Fruit fly (Drosophila melanogaster): Measurements from ENCODE around the gene Marf.

Marf gene

DNA sequence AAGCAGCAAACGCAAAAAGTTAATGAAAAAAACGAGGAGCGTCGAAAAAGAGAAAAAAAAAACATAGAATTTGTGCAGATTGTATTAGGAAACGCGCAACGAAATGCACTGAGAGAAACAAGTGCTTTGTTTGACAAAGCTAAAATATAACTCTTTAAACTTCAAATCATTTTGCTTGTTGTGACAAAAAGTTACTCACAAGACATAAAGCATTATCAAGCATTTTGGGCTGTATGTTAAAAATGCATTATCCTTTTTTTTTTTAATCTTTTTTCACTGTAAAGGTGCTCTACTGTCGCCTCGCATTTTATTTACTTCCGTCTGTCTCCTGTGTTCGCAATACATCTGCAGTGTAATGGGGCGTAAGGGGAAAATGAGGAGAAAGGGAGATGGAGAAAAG, 11.0 kb downstream of the Marf start (continued):
- TF ChIP-seq CoRest (tag; optimal IDR thresholded peaks at IDR 0.05) (peak; percentile 16), sqz (GFP tag; optimal IDR thresholded peaks at IDR 0.05) (no peak), Sin3A (optimal IDR thresholded peaks at IDR 0.05) (no peak), toy (GFP tag; IDR thresholded peaks at IDR 0.05) (no peak), HHEX (GFP tag; optimal IDR thresholded peaks at IDR 0.05) (no peak), jumu (GFP tag; optimal IDR thresholded peaks at IDR 0.05) (no peak), peb (GFP tag; IDR thresholded peaks at IDR 0.05) (no peak), sens-2 (GFP tag; IDR thresholded peaks at IDR 0.05) (no peak), hth (optimal IDR thresholded peaks at IDR 0.05) (no peak), esg (GFP tag; conservative IDR thresholded peaks at IDR 0.05) (no peak), CG12769 (tag; optimal IDR thresholded peaks at IDR 0.05) (no peak), mirr (GFP tag; optimal IDR thresholded peaks at IDR 0.05) (no peak), tgo (GFP tag; IDR thresholded peaks at IDR 0.05) (peak; percentile 26; the same call in 1 of the 3 replicates), p53 (GFP tag; optimal IDR thresholded peaks at IDR 0.05) (no peak), zfh2 (GFP tag; optimal IDR thresholded peaks at IDR 0.05) (no peak), phol (tag; optimal IDR thresholded peaks at IDR 0.05) (peak; percentile 21), kah (GFP tag; optimal IDR thresholded peaks at IDR 0.05) (no peak), Lhr (GFP tag; optimal IDR thresholded peaks at IDR 0.05) (no peak), lov (optimal IDR thresholded peaks at IDR 0.05) (no peak), lov (GFP tag; IDR thresholded peaks at IDR 0.05) (no peak), NFAT (GFP tag; IDR thresholded peaks at IDR 0.05) (no peak), HmgD (GFP tag; optimal IDR thresholded peaks at IDR 0.05) (no peak), dati (GFP tag; IDR thresholded peaks at IDR 0.05) (no peak), Fer1 (GFP tag; optimal IDR thresholded peaks at IDR 0.05) (peak; percentile 40), ems (GFP tag; optimal IDR thresholded peaks at IDR 0.05) (no peak), CG10543 (GFP tag; optimal IDR thresholded peaks at IDR 0.05) (no peak), row (GFP tag; IDR thresholded peaks at IDR 0.05) (peak; percentile 61), sisA (GFP tag; IDR thresholded peaks at IDR 0.05) (peak; percentile 27; the same call in 1 of the 2 replicates), pum (GFP tag; optimal IDR thresholded peaks at IDR 0.05) (no peak), otp (GFP tag; IDR thresholded peaks at IDR 0.05) (no peak), CG7786 (GFP tag; optimal IDR thresholded peaks at IDR 0.05) (peak; percentile 17), CG12391 (tag; optimal IDR thresholded peaks at IDR 0.05) (peak; percentile 14), dysf (GFP tag; IDR thresholded peaks at IDR 0.05) (peak; percentile 42; the same call in 1 of the 3 replicates), CG42726 (GFP tag; IDR thresholded peaks at IDR 0.05; ENCODE audit: partially characterized antibody) (no peak), tna (GFP tag; IDR thresholded peaks at IDR 0.05; ENCODE audit: partially characterized antibody) (no peak), z (GFP tag; IDR thresholded peaks at IDR 0.05) (no peak), sr (GFP tag; IDR thresholded peaks at IDR 0.05) (no peak), dimm (GFP tag; IDR thresholded peaks at IDR 0.05) (no peak), Pdp1 (GFP tag; optimal IDR thresholded peaks at IDR 0.05) (peak in 1 of 2 experiments; percentile 19), Rx (GFP tag; IDR thresholded peaks at IDR 0.05) (no peak), unpg (GFP tag; optimal IDR thresholded peaks at IDR 0.05) (no peak), Hr3 (GFP tag; optimal IDR thresholded peaks at IDR 0.05) (no peak), fd96Cb (tag; optimal IDR thresholded peaks at IDR 0.05) (peak; percentile 11), CG15514 (GFP tag; optimal IDR thresholded peaks at IDR 0.05) (no peak), stc (GFP tag; IDR thresholded peaks at IDR 0.05) (0 out of 2 replicates have a peak, but pooled peaks have one; percentile 14), CG33557 (GFP tag; optimal IDR thresholded peaks at IDR 0.05) (no peak), ci (GFP tag; IDR thresholded peaks at IDR 0.05) (0 out of 3 replicates have a peak, but pooled peaks have one; percentile 35), NC2β (GFP tag; optimal IDR thresholded peaks at IDR 0.05) (no peak), CG3726 (GFP tag; IDR thresholded peaks at IDR 0.05) (no peak), D19B (GFP tag; optimal IDR thresholded peaks at IDR 0.05) (no peak), C15 (GFP tag; IDR thresholded peaks at IDR 0.05) (no peak), bbx (GFP tag; IDR thresholded peaks at IDR 0.05; ENCODE audit: partially characterized antibody) (no peak), CG1233 (GFP tag; optimal IDR thresholded peaks at IDR 0.05) (no peak)

All from whole organism, embryonic.